Worm (Caenorhabditis elegans) whole organism, late embryonic: ENCODE data around the gene F09B9.4.

ENCODE experiments used
- C08G9.2 ChIP-seq: sonication (generic microtip); optimal IDR thresholded peaks from 2 replicates; lab custom pipeline; 2016; ENCODE audit warnings: mild to moderate bottlenecking, missing genetic modification characterization, moderate library complexity, missing compliant biosample characterization
- C38D4.7 ChIP-seq: fragments of 200-800 bp; sonication (Bioruptor generic); optimal IDR thresholded peaks from 2 replicates; lab custom pipeline; 2018; ENCODE audit warnings: mild to moderate bottlenecking, missing genetic modification characterization, moderate library complexity, missing compliant biosample characterization
- F13H6.1 ChIP-seq: sonication (generic microtip); optimal IDR thresholded peaks from 2 replicates; lab custom pipeline; 2016; ENCODE audit warnings: missing genetic modification characterization, missing compliant biosample characterization
- fkh-10 ChIP-seq: fragments of 150-350 bp; optimal IDR thresholded peaks from 2 replicates; lab custom pipeline; 2014; ENCODE audit warnings: missing biosample characterization, missing genetic modification reagents, missing genetic modification characterization
- hlh-15 ChIP-seq: sonication (generic microtip); optimal IDR thresholded peaks from 2 replicates; lab custom pipeline; 2016; ENCODE audit warnings: missing genetic modification characterization, missing compliant biosample characterization
- nhr-11 ChIP-seq: fragments of 150-350 bp; optimal IDR thresholded peaks from 2 replicates; lab custom pipeline; 2014; ENCODE audit warnings: missing biosample characterization, missing genetic modification characterization
- pha-4 ChIP-seq: fragments of 150-350 bp; optimal IDR thresholded peaks from 2 replicates; lab custom pipeline; 2018; ENCODE audit warnings: missing biosample characterization, missing genetic modification reagents, missing genetic modification characterization
- pros-1 ChIP-seq: fragments of 150-350 bp; optimal IDR thresholded peaks from 2 replicates; lab custom pipeline; 2014; ENCODE audit warnings: missing biosample characterization, missing genetic modification reagents, missing genetic modification characterization
- ref-2 ChIP-seq: sonication (generic microtip); optimal IDR thresholded peaks from 2 replicates; lab custom pipeline; 2016; ENCODE audit warnings: missing genetic modification characterization, missing compliant biosample characterization
- tbx-2 ChIP-seq: sonication (generic microtip); optimal IDR thresholded peaks from 2 replicates; lab custom pipeline; 2016; ENCODE audit warnings: missing genetic modification characterization, missing compliant biosample characterization
- unc-55 ChIP-seq: sonication (generic microtip); optimal IDR thresholded peaks from 2 replicates; lab custom pipeline; 2017; ENCODE audit warnings: missing biosample characterization, missing genetic modification reagents, missing genetic modification characterization

DNA sequence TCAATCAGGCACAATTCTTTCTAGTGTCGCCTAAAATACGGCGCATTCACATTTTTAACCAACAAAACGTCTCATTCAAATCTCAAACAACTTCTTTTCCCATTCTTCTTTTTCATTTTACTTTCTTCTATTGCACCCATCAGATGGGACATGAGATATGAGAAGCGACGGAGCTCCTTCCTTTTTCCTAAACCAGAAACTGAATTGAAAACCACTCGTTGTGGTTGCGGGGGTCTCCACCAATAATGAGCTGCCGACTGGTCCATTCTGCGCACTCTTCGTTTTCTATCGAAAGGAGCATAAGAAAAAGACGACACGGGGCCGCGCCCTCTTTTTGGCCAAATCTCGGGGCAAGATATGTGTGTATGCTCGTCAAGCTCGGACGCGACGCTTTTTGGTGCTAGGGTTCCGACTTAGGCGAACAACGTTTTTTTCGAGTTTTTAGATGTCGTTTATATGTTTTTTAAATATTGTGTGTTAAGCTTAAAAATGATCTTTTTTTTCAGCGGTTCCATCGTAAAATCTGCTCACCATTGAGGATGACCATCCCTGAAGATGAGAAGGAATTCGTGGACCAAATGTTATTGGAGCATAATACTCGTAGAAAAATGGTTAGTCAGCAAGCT lies 6.0 kb upstream of the F09B9.4 start, which contains the start of gene F09B9.5:
- no peak for TF ChIP-seq unc-55 (GFP tag; lab: Kevin White, UChicago)
- no peak for TF ChIP-seq tbx-2
- no peak for TF ChIP-seq pros-1 (tag; lab: Kevin White, UChicago)
- TF ChIP-seq pha-4 (tag; lab: Kevin White, UChicago): no peak
- no peak for TF ChIP-seq fkh-10
- TF ChIP-seq C38D4.7 (GFP tag; lab: Kevin White, UChicago): no peak
- TF ChIP-seq F13H6.1 (tag; lab: Kevin White, UChicago): no peak
- TF ChIP-seq nhr-11 (tag; lab: Kevin White, UChicago): no peak
- TF ChIP-seq C08G9.2 (tag; lab: Kevin White, UChicago): no peak
- TF ChIP-seq hlh-15 (tag; lab: Kevin White, UChicago): no peak
- TF ChIP-seq ref-2: no peak
